Fruit fly (Drosophila melanogaster) whole organism, embryonic: Measurements from ENCODE around the gene CG6726.

ENCODE experiments used
- CG10147 ChIP-seq: fragments of 200-800 bp; sonication (Bioruptor generic); optimal IDR thresholded peaks from 2 replicates; lab custom pipeline; 2019; ENCODE audit warnings: missing biosample characterization, mild to moderate bottlenecking, missing genetic modification characterization, moderate library complexity
- CG11560 ChIP-seq: fragments of 200-800 bp; sonication (Bioruptor generic); IDR thresholded peaks from 3 replicates; pipeline ENCODE4 v1.3.6; 2022; ENCODE audit warnings: missing biosample characterization, missing genetic modification characterization
- CG13894 ChIP-seq: fragments of 200-800 bp; sonication (Bioruptor generic); optimal IDR thresholded peaks from 3 replicates; lab custom pipeline; 2018; ENCODE audit warnings: missing biosample characterization, mild to moderate bottlenecking, missing genetic modification characterization, moderate library complexity
- CG14710 ChIP-seq: fragments of 200-800 bp; sonication (Bioruptor generic); optimal IDR thresholded peaks from 3 replicates; lab custom pipeline; 2019; ENCODE audit warnings: missing biosample characterization, mild to moderate bottlenecking, missing genetic modification characterization, moderate library complexity
- CG15479 ChIP-seq: fragments of 200-800 bp; sonication (Bioruptor generic); optimal IDR thresholded peaks from 3 replicates; lab custom pipeline; 2019; ENCODE audit warnings: missing biosample characterization, mild to moderate bottlenecking, missing genetic modification characterization, moderate library complexity
- CG17359 ChIP-seq: fragments of 200-800 bp; sonication (Bioruptor generic); optimal IDR thresholded peaks from 3 replicates; lab custom pipeline; 2018; ENCODE audit warnings: missing biosample characterization, mild to moderate bottlenecking, missing genetic modification characterization, moderate library complexity
- CG17802 ChIP-seq: fragments of 200-800 bp; sonication (Bioruptor generic); optimal IDR thresholded peaks from 2 replicates; lab custom pipeline; 2018; ENCODE audit warnings: missing biosample characterization, mild to moderate bottlenecking, missing genetic modification characterization, moderate library complexity
- CG18764 ChIP-seq: fragments of 200-800 bp; sonication (Bioruptor generic); optimal IDR thresholded peaks from 3 replicates; lab custom pipeline; 2016; ENCODE audit warnings: missing biosample characterization, missing genetic modification characterization
- CG2712 ChIP-seq: fragments of 200-800 bp; optimal IDR thresholded peaks from 3 replicates; lab custom pipeline; 2019; ENCODE audit warnings: missing biosample characterization, mild to moderate bottlenecking, missing genetic modification characterization, moderate library complexity
- CG3281 ChIP-seq: fragments of 200-800 bp; sonication (Bioruptor generic); optimal IDR thresholded peaks from 3 replicates; lab custom pipeline; 2017; ENCODE audit warnings: missing biosample characterization, mild to moderate bottlenecking, missing genetic modification characterization
- CG4328 ChIP-seq: fragments of 200-800 bp; sonication (Bioruptor generic); optimal IDR thresholded peaks from 3 replicates; lab custom pipeline; 2017; ENCODE audit warnings: missing biosample characterization, missing genetic modification reagents, missing genetic modification characterization
- CG43689 ChIP-seq: fragments of 200-800 bp; sonication (Bioruptor generic); IDR thresholded peaks from 2 replicates; pipeline ENCODE4 v1.3.6; 2022; ENCODE audit warnings: missing biosample characterization, missing genetic modification characterization
- CG4854 ChIP-seq: fragments of 200-800 bp; sonication (Bioruptor generic); optimal IDR thresholded peaks from 2 replicates; lab custom pipeline; 2016; ENCODE audit warnings: missing biosample characterization, missing genetic modification characterization, inconsistent platforms
- CG6175 ChIP-seq: fragments of 200-800 bp; sonication (Bioruptor generic); IDR thresholded peaks from 3 replicates; pipeline ENCODE4 v1.3.6; 2022; ENCODE audit warnings: missing biosample characterization, missing genetic modification characterization
- CG6254 ChIP-seq: fragments of 200-800 bp; sonication (Bioruptor generic); optimal IDR thresholded peaks from 3 replicates; lab custom pipeline; 2017; ENCODE audit warnings: mild to moderate bottlenecking, missing biosample characterization, missing genetic modification reagents, missing genetic modification characterization
- CG6791 ChIP-seq: fragments of 200-800 bp; sonication (Bioruptor generic); IDR thresholded peaks from 3 replicates; pipeline ENCODE4 v1.3.6; 2022; ENCODE audit warnings: missing biosample characterization, missing genetic modification characterization; ENCODE audit not compliant: partially characterized antibody
- CG7372 ChIP-seq: fragments of 200-800 bp; sonication (Bioruptor generic); IDR thresholded peaks from 2 replicates; pipeline ENCODE4 v1.3.6; 2022; ENCODE audit warnings: missing biosample characterization, missing genetic modification characterization
- CG8089 ChIP-seq: fragments of 200-800 bp; sonication (Bioruptor generic); optimal IDR thresholded peaks from 3 replicates; lab custom pipeline; 2016; ENCODE audit warnings: missing biosample characterization, missing genetic modification characterization
- CG9817 ChIP-seq: fragments of 200-800 bp; sonication (Bioruptor generic); optimal IDR thresholded peaks from 2 replicates; lab custom pipeline; 2018; ENCODE audit warnings: missing biosample characterization, mild to moderate bottlenecking, missing genetic modification characterization, moderate library complexity
- Chrac-16 ChIP-seq: fragments of 200-800 bp; sonication (Bioruptor generic); optimal IDR thresholded peaks from 3 replicates; lab custom pipeline; 2016; ENCODE audit warnings: missing biosample characterization, missing genetic modification characterization
- CrebB ChIP-seq: fragments of 200-800 bp; sonication (Bioruptor generic); optimal IDR thresholded peaks from 3 replicates; lab custom pipeline; 2018; ENCODE audit warnings: missing biosample characterization, mild to moderate bottlenecking, missing genetic modification characterization
- D ChIP-seq, 2 experiments: fragments of 200-800 bp in 1 of 2; fragments of >200 bp in 1 of 2; sonication (Bioruptor generic) in 1 of 2; optimal IDR thresholded peaks; 2 replicates in 1 of 2; 3 replicates in 1 of 2; lab custom pipeline; 2017; ENCODE audit warnings: mild to moderate bottlenecking in 1 of 2, missing biosample characterization in 1 of 2, missing genetic modification characterization in 1 of 2, missing genetic modification reagents in 1 of 2
- Dfd ChIP-seq, 2 experiments: fragments of >200 bp; optimal IDR thresholded peaks; 2 replicates each; lab custom pipeline; 2017; ENCODE audit warnings: missing biosample characterization in 2 of 2, missing genetic modification characterization in 2 of 2
- Doc2 ChIP-seq: fragments of 200-800 bp; sonication (Bioruptor generic); IDR thresholded peaks from 2 replicates; pipeline ENCODE4 v1.3.6; 2022; ENCODE audit warnings: missing biosample characterization, missing genetic modification characterization
- HmgZ ChIP-seq: fragments of 200-800 bp; sonication (Bioruptor generic); optimal IDR thresholded peaks from 2 replicates; lab custom pipeline; 2018; ENCODE audit warnings: missing biosample characterization, mild to moderate bottlenecking, missing genetic modification characterization
- Hmr ChIP-seq: fragments of 200-800 bp; sonication (Bioruptor generic); optimal IDR thresholded peaks from 3 replicates; lab custom pipeline; 2017; ENCODE audit warnings: mild to moderate bottlenecking, missing biosample characterization, missing genetic modification reagents, missing genetic modification characterization
- Hr39 ChIP-seq: fragments of >200 bp; optimal IDR thresholded peaks from 2 replicates; lab custom pipeline; 2017
- Hsf ChIP-seq: fragments of 200-800 bp; sonication (Bioruptor generic); optimal IDR thresholded peaks from 3 replicates; lab custom pipeline; 2016; ENCODE audit warnings: missing biosample characterization, missing genetic modification characterization
- Lim3 ChIP-seq: fragments of 200-800 bp; sonication (Bioruptor generic); IDR thresholded peaks from 2 replicates; pipeline ENCODE4 v1.3.6; 2022; ENCODE audit warnings: missing biosample characterization, missing genetic modification characterization
- MBD-R2 ChIP-seq: fragments of 200-800 bp; sonication (Bioruptor generic); IDR thresholded peaks from 2 replicates; pipeline ENCODE4 v1.3.6; 2022; ENCODE audit warnings: missing biosample characterization, missing genetic modification characterization
- Rfx ChIP-seq: fragments of 200-800 bp; sonication (Bioruptor generic); IDR thresholded peaks from 2 replicates; pipeline ENCODE4 v1.3.6; 2022; ENCODE audit warnings: missing biosample characterization, missing genetic modification characterization
- Rx ChIP-seq: fragments of 200-800 bp; sonication (Bioruptor generic); IDR thresholded peaks from 2 replicates; pipeline ENCODE4 v1.3.6; 2022; ENCODE audit warnings: missing biosample characterization, missing genetic modification characterization
- Spps ChIP-seq: fragments of 200-800 bp; sonication (Bioruptor generic); optimal IDR thresholded peaks from 2 replicates; lab custom pipeline; 2018; ENCODE audit warnings: missing biosample characterization, mild to moderate bottlenecking, missing genetic modification characterization
- Usf ChIP-seq: fragments of 200-800 bp; sonication (Bioruptor generic); optimal IDR thresholded peaks from 2 replicates; lab custom pipeline; 2017; ENCODE audit warnings: missing genotype, missing biosample characterization, missing genetic modification characterization
- YL-1 ChIP-seq: fragments of 200-800 bp; sonication (Bioruptor generic); optimal IDR thresholded peaks from 3 replicates; lab custom pipeline; 2017; ENCODE audit warnings: missing biosample characterization, mild to moderate bottlenecking, missing genetic modification characterization
- al ChIP-seq: fragments of 200-800 bp; sonication (Bioruptor generic); IDR thresholded peaks from 2 replicates; pipeline ENCODE4 v1.3.6; 2022; ENCODE audit warnings: missing biosample characterization, missing genetic modification characterization
- ase ChIP-seq: fragments of 200-800 bp; sonication (Bioruptor generic); IDR thresholded peaks from 3 replicates; pipeline ENCODE4 v1.3.6; 2022; ENCODE audit warnings: missing biosample characterization, missing genetic modification characterization
- bowl ChIP-seq: fragments of 200-800 bp; sonication (Bioruptor generic); IDR thresholded peaks from 2 replicates; pipeline ENCODE4 v1.3.6; 2022; ENCODE audit warnings: missing biosample characterization, missing genetic modification characterization
- br ChIP-seq: fragments of >200 bp; optimal IDR thresholded peaks from 2 replicates; lab custom pipeline; 2017
- btn ChIP-seq: fragments of 200-800 bp; sonication (Bioruptor generic); optimal IDR thresholded peaks from 2 replicates; lab custom pipeline; 2016; ENCODE audit warnings: missing biosample characterization, missing genetic modification characterization
- croc ChIP-seq: fragments of 200-800 bp; sonication (Bioruptor generic); conservative IDR thresholded peaks from 3 replicates; pipeline ENCODE4 v1.3.6; 2022; ENCODE audit warnings: missing biosample characterization, missing genetic modification characterization
- crol ChIP-seq: fragments of 200-800 bp; sonication (Bioruptor generic); IDR thresholded peaks from 2 replicates; pipeline ENCODE4 v1.3.6; 2022; ENCODE audit warnings: missing biosample characterization, missing genetic modification characterization
- dati ChIP-seq: fragments of 200-800 bp; sonication (Bioruptor generic); IDR thresholded peaks from 2 replicates; pipeline ENCODE4 v1.3.6; 2022; ENCODE audit warnings: missing biosample characterization, missing genetic modification characterization
- ewg ChIP-seq: fragments of 200-800 bp; sonication (Bioruptor generic); optimal IDR thresholded peaks from 3 replicates; lab custom pipeline; 2017; ENCODE audit warnings: mild to moderate bottlenecking, missing biosample characterization, missing genetic modification reagents, missing genetic modification characterization
- h ChIP-seq: fragments of >200 bp; optimal IDR thresholded peaks from 2 replicates; lab custom pipeline; 2017
- hth ChIP-seq: fragments of >200 bp; optimal IDR thresholded peaks from 2 replicates; lab custom pipeline; 2017; ENCODE audit warnings: inconsistent platforms
- pho ChIP-seq: fragments of 200-800 bp; sonication (Bioruptor generic); optimal IDR thresholded peaks from 2 replicates; lab custom pipeline; 2016; ENCODE audit warnings: missing biosample characterization, missing genetic modification characterization
- phol ChIP-seq: fragments of 200-800 bp; sonication (Bioruptor generic); optimal IDR thresholded peaks from 3 replicates; lab custom pipeline; 2018; ENCODE audit warnings: missing biosample characterization, mild to moderate bottlenecking, missing genetic modification characterization, moderate library complexity
- ro ChIP-seq: fragments of 200-800 bp; sonication (Bioruptor generic); IDR thresholded peaks from 2 replicates; pipeline ENCODE4 v1.3.6; 2022; ENCODE audit warnings: missing biosample characterization, missing genetic modification characterization
- sens-2 ChIP-seq: fragments of 200-800 bp; sonication (Bioruptor generic); IDR thresholded peaks from 2 replicates; pipeline ENCODE4 v1.3.6; 2022; ENCODE audit warnings: missing biosample characterization, missing genetic modification characterization
- vnd ChIP-seq: fragments of 200-800 bp; sonication (Bioruptor generic); IDR thresholded peaks from 3 replicates; pipeline ENCODE4 v1.3.6; 2022; ENCODE audit warnings: missing biosample characterization, missing genetic modification characterization; ENCODE audit not compliant: partially characterized antibody

The CG6726 gene

DNA sequence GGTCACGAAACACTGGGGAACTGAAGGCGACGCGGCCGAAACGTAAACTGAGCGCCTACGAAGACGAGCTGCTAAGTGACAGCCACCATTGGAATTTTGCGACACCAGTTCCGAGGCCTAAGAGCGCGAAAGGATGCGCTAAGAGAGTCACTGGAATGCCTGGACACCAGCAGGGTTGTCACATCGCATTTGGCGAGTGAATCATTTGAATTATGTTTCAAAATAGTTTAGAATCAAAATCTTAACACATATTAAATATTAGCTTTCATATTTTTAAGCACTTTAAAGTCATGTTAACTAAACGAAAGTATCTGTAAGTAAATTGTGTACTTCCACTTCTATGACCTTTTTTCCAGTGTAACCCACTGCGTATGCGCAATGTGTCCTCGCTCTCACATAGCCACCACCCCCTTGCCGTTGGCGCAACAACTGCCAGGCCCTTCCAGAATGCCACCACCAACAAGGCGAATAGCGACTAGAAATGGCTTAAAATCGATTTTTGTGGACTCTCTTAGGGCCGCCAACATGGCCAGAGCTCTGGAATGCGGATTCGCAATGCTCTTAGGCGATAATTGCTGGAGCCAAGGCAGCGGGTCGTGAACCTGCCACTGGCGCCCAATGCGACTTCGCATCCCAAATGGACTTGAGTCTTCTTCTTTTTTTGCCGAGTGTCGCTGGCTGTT, 21.3 kb downstream of the CG6726 start, which contains the start of gene Cow (continued):
- peak; percentile 61 for TF ChIP-seq CG17359 (tag; lab: Kevin White, UChicago)
- TF ChIP-seq pho, result peak; percentile 69
- 0 out of 3 replicates have a peak, but pooled peaks have one; percentile 43 for TF ChIP-seq CG6175 (GFP tag; lab: Robert Waterston, UW)
- TF ChIP-seq h (lab: Kevin White, UChicago), result no peak
- peak; percentile 52 for TF ChIP-seq phol
- peak; percentile 3 for TF ChIP-seq CG18764
- no peak for TF ChIP-seq Hr39
- TF ChIP-seq CrebB (tag; lab: Kevin White, UChicago), result peak; percentile 14
- peak; percentile 70 for TF ChIP-seq CG7372 (GFP tag; lab: Robert Waterston, UW)
- peak; percentile 74 for TF ChIP-seq CG3281
- peak; percentile 19 for TF ChIP-seq Chrac-16
- TF ChIP-seq CG8089 (GFP tag; lab: Kevin White, UChicago), result peak; percentile 6
- no peak for TF ChIP-seq CG17802 (tag; lab: Kevin White, UChicago)
- no peak for TF ChIP-seq dati (GFP tag; lab: Robert Waterston, UW)
- TF ChIP-seq CG13894 (tag; lab: Kevin White, UChicago), result peak; percentile 49
- peak; percentile 75 for TF ChIP-seq CG10147 (GFP tag; lab: Kevin White, UChicago)
- peak; percentile 61 for TF ChIP-seq HmgZ (tag; lab: Kevin White, UChicago)
- TF ChIP-seq CG14710 (tag; lab: Kevin White, UChicago), result no peak
- TF ChIP-seq br (lab: Kevin White, UChicago), result no peak
- TF ChIP-seq Hmr (GFP tag; lab: Kevin White, UChicago), result peak; percentile 84
- TF ChIP-seq CG15479, result no peak
- TF ChIP-seq Hsf (GFP tag; lab: Kevin White, UChicago), result peak; percentile 50
- TF ChIP-seq vnd, result no peak
- peak; percentile 98 for TF ChIP-seq ewg (GFP tag; lab: Kevin White, UChicago)
- no peak for TF ChIP-seq btn (GFP tag; lab: Kevin White, UChicago)
- peak; percentile 43; the same call in 1 of the 2 replicates for TF ChIP-seq al
- TF ChIP-seq CG9817 (tag; lab: Kevin White, UChicago), result peak; percentile 55
- TF ChIP-seq Lim3, result no peak
- no peak for TF ChIP-seq croc
- TF ChIP-seq D (optimal IDR thresholded peaks at IDR 0.05; lab: Kevin White, UChicago), result no peak
- TF ChIP-seq D (GFP tag; optimal IDR thresholded peaks at IDR 0.05; lab: Kevin White, UChicago), result no peak
- peak; percentile 25; the same call in 1 of the 2 replicates for TF ChIP-seq crol (GFP tag; lab: Robert Waterston, UW)
- peak; percentile 40; the same call in 1 of the 2 replicates for TF ChIP-seq CG43689
- TF ChIP-seq bowl (GFP tag; lab: Robert Waterston, UW), result no peak
- TF ChIP-seq ase (GFP tag; lab: Robert Waterston, UW), result peak; percentile 24; the same call in 1 of the 3 replicates
- TF ChIP-seq CG6254 (GFP tag; lab: Kevin White, UChicago), result no peak
- TF ChIP-seq CG11560 (tag; lab: Robert Waterston, UW), result peak; percentile 65
- no peak for TF ChIP-seq CG4854 (GFP tag; lab: Kevin White, UChicago)
- TF ChIP-seq CG6791 (GFP tag; lab: Robert Waterston, UW), result no peak
- no peak for TF ChIP-seq Usf (GFP tag; lab: Kevin White, UChicago)
- TF ChIP-seq YL-1 (GFP tag; lab: Kevin White, UChicago), result no peak
- no peak for TF ChIP-seq sens-2 (GFP tag; lab: Robert Waterston, UW)
- TF ChIP-seq MBD-R2, result peak; percentile 39; the same call in 1 of the 2 replicates
- TF ChIP-seq Spps, result no peak
- TF ChIP-seq Rfx (GFP tag; lab: Robert Waterston, UW), result peak; percentile 77
- peak; percentile 30 for TF ChIP-seq ro (GFP tag; lab: Robert Waterston, UW)
- no peak for TF ChIP-seq Dfd (GFP tag; optimal IDR thresholded peaks at IDR 0.05; lab: Kevin White, UChicago)
- no peak for TF ChIP-seq CG4328 (GFP tag; lab: Kevin White, UChicago)
- TF ChIP-seq hth (lab: Kevin White, UChicago), result no peak
- no peak for TF ChIP-seq Doc2 (GFP tag; lab: Robert Waterston, UW)
- 0 out of 2 replicates have a peak, but pooled peaks have one; percentile 36 for TF ChIP-seq Rx
- peak; percentile 44 for TF ChIP-seq CG2712 (tag; lab: Kevin White, UChicago)
